Fruit fly (Drosophila melanogaster) whole organism, adult: ENCODE data around the gene CG13064.

Experiments
- CG11617 ChIP-seq: fragments of 200-800 bp; sonication (Bioruptor generic); optimal IDR thresholded peaks from 2 replicates; lab custom pipeline; 2017; ENCODE audit warnings: mild to moderate bottlenecking, missing biosample characterization, missing genetic modification reagents, missing genetic modification characterization
- CG12768 ChIP-seq: fragments of 200-800 bp; sonication (Bioruptor generic); optimal IDR thresholded peaks from 2 replicates; lab custom pipeline; 2017; ENCODE audit warnings: missing biosample characterization, missing genetic modification characterization, mild to moderate bottlenecking, moderate library complexity, missing genetic modification reagents
- CG14711 ChIP-seq: fragments of 200-800 bp; sonication (Bioruptor generic); optimal IDR thresholded peaks from 2 replicates; lab custom pipeline; 2018; ENCODE audit warnings: missing biosample characterization, mild to moderate bottlenecking, missing genetic modification characterization, moderate library complexity
- CG1620 ChIP-seq: fragments of 200-800 bp; sonication (Bioruptor generic); optimal IDR thresholded peaks from 2 replicates; lab custom pipeline; 2016; ENCODE audit warnings: missing biosample characterization, missing genetic modification characterization
- CG33017 ChIP-seq: fragments of 200-800 bp; sonication (Bioruptor generic); optimal IDR thresholded peaks from 2 replicates; lab custom pipeline; 2018; ENCODE audit warnings: missing biosample characterization, mild to moderate bottlenecking, missing genetic modification characterization, moderate library complexity
- CG5204 ChIP-seq: fragments of 200-800 bp; sonication (Bioruptor generic); optimal IDR thresholded peaks from 2 replicates; lab custom pipeline; 2016; ENCODE audit warnings: missing biosample characterization, missing genetic modification characterization
- CG7045 ChIP-seq: fragments of 200-800 bp; sonication (Bioruptor generic); optimal IDR thresholded peaks from 2 replicates; lab custom pipeline; 2017; ENCODE audit warnings: missing biosample characterization, mild to moderate bottlenecking, missing genetic modification characterization
- CG7101 ChIP-seq: fragments of 200-800 bp; sonication (Bioruptor generic); optimal IDR thresholded peaks from 2 replicates; lab custom pipeline; 2018; ENCODE audit warnings: missing biosample characterization, mild to moderate bottlenecking, missing genetic modification characterization, moderate library complexity
- Clk ChIP-seq: fragments of 200-800 bp; sonication (Bioruptor generic); optimal IDR thresholded peaks from 2 replicates; lab custom pipeline; 2017; ENCODE audit warnings: missing biosample characterization, missing genetic modification characterization
- Crg-1 ChIP-seq: fragments of 200-800 bp; sonication (Bioruptor generic); optimal IDR thresholded peaks from 2 replicates; lab custom pipeline; 2016; ENCODE audit warnings: missing biosample characterization, missing genetic modification characterization
- Hr96 ChIP-seq: fragments of 200-800 bp; sonication (Bioruptor generic); optimal IDR thresholded peaks from 2 replicates; lab custom pipeline; 2016; ENCODE audit warnings: missing biosample characterization, missing genetic modification characterization
- Mnt ChIP-seq: fragments of 200-800 bp; sonication (Bioruptor generic); optimal IDR thresholded peaks from 2 replicates; lab custom pipeline; 2016; ENCODE audit warnings: missing biosample characterization, mild to moderate bottlenecking, missing genetic modification characterization
- bab1 ChIP-seq: fragments of 200-800 bp; sonication (Bioruptor generic); optimal IDR thresholded peaks from 3 replicates; lab custom pipeline; 2019; ENCODE audit warnings: missing biosample characterization, mild to moderate bottlenecking, missing genetic modification characterization, moderate library complexity
- cic ChIP-seq: fragments of 200-800 bp; sonication (Bioruptor generic); optimal IDR thresholded peaks from 2 replicates; lab custom pipeline; 2017; ENCODE audit warnings: missing biosample characterization, mild to moderate bottlenecking, missing genetic modification characterization, moderate library complexity
- cnc ChIP-seq, 2 experiments: fragments of >200 bp; optimal IDR thresholded peaks; 2 replicates each; lab custom pipeline; 2017
- kay ChIP-seq: fragments of 200-800 bp; sonication (Bioruptor generic); peaks from one replicate; lab custom pipeline; 2016; ENCODE audit warnings: missing biosample characterization, missing genetic modification characterization, borderline replicate concordance
- ovo ChIP-seq: fragments of 200-800 bp; sonication (Bioruptor generic); optimal IDR thresholded peaks from 2 replicates; lab custom pipeline; 2016; ENCODE audit warnings: missing biosample characterization, missing genetic modification characterization
- pad ChIP-seq: fragments of 200-800 bp; sonication (Bioruptor generic); optimal IDR thresholded peaks from 3 replicates; lab custom pipeline; 2017; ENCODE audit warnings: missing biosample characterization, missing genetic modification characterization, mild to moderate bottlenecking, moderate library complexity, missing genetic modification reagents
- tj ChIP-seq: fragments of 200-800 bp; sonication (Bioruptor generic); optimal IDR thresholded peaks from 3 replicates; lab custom pipeline; 2017; ENCODE audit warnings: missing biosample characterization, mild to moderate bottlenecking, missing genetic modification characterization, moderate library complexity
- toe ChIP-seq: fragments of 200-800 bp; sonication (Bioruptor generic); optimal IDR thresholded peaks from 2 replicates; lab custom pipeline; 2016; ENCODE audit warnings: missing biosample characterization, missing genetic modification characterization

Gene CG13064

dm6 chr3L:16289067-16289466 lies 8.9 kb downstream of the CG13064 start:
- TF ChIP-seq Clk (GFP tag; lab: Kevin White, UChicago): no peak

- TF ChIP-seq pad (GFP tag; lab: Kevin White, UChicago) (no peak), cic (GFP tag; lab: Kevin White, UChicago) (no peak)
Measured at dm6 chr3L:16290850-16291249, 10.6 kb downstream of the CG13064 start, which contains the start of gene CG13045. TSS of gene CG13045 (minus strand) at chr3L:16290950.

- TF ChIP-seq Hr96 (GFP tag; lab: Kevin White, UChicago) (no peak), CG7101 (no peak), kay (GFP tag; lab: Kevin White, UChicago) (no peak)
Measured at dm6 chr3L:16291678-16292077, 11.5 kb downstream of the CG13064 start.

dm6 chr3L:16295447-16295846 lies 15.2 kb downstream of the CG13064 start, which contains the start of gene CG4962:
TSS of gene CG4962 (minus strand) at chr3L:16295547.
- TF ChIP-seq CG12768 (GFP tag; lab: Kevin White, UChicago): no peak
- no peak for TF ChIP-seq CG14711 (tag; lab: Kevin White, UChicago)
- no peak for TF ChIP-seq cic (GFP tag; lab: Kevin White, UChicago)
- no peak for TF ChIP-seq Clk (GFP tag; lab: Kevin White, UChicago)
- no peak for TF ChIP-seq tj (GFP tag; lab: Kevin White, UChicago)
- no peak for TF ChIP-seq Crg-1 (GFP tag; lab: Kevin White, UChicago)
- TF ChIP-seq CG7045: no peak
- no peak for TF ChIP-seq cnc (optimal IDR thresholded peaks at IDR 0.05; lab: Kevin White, UChicago)
- no peak for TF ChIP-seq CG5204 (GFP tag; lab: Kevin White, UChicago)
- TF ChIP-seq CG11617 (GFP tag; lab: Kevin White, UChicago): no peak
- no peak for TF ChIP-seq CG33017
- no peak for TF ChIP-seq bab1 (GFP tag; lab: Kevin White, UChicago)
- no peak for TF ChIP-seq Hr96 (GFP tag; lab: Kevin White, UChicago)
- no peak for TF ChIP-seq kay (GFP tag; lab: Kevin White, UChicago)

DNA sequence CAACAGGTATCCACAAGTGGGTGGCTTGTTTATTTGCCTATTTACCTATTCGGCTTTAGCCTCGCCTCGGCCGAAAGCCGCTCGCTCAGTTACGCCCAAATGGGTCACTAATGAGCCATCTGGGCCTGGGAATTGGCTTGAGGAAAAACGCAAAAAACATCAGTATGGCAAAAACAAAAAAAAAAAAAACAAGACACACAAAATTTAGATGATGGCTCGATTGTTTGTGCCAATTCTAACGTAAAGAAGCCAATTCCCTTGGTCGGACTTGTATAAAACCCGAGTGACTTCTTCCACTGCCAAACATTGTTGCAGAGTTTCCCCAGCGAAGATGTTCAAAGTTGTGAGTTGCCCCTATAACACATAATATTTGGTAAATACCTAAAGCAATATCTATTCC lies 20.9 kb downstream of the CG13064 start, which contains the start of gene CG4982:
Gene CG4982, plus strand, starts transcription at position 301 of the 400 bp plus-strand sequence.
- TF ChIP-seq kay (GFP tag; lab: Kevin White, UChicago): no peak
- TF ChIP-seq CG11617 (GFP tag; lab: Kevin White, UChicago): no peak
- TF ChIP-seq CG7045: no peak
- no peak for TF ChIP-seq toe (GFP tag; lab: Kevin White, UChicago)
- no peak for TF ChIP-seq tj (GFP tag; lab: Kevin White, UChicago)
- no peak for TF ChIP-seq cnc (optimal IDR thresholded peaks at IDR 0.05; lab: Kevin White, UChicago)
- no peak for TF ChIP-seq cic (GFP tag; lab: Kevin White, UChicago)
- no peak for TF ChIP-seq Crg-1 (GFP tag; lab: Kevin White, UChicago)
- no peak for TF ChIP-seq Mnt (GFP tag; lab: Kevin White, UChicago)
- no peak for TF ChIP-seq Hr96 (GFP tag; lab: Kevin White, UChicago)
- no peak for TF ChIP-seq CG7101

DNA sequence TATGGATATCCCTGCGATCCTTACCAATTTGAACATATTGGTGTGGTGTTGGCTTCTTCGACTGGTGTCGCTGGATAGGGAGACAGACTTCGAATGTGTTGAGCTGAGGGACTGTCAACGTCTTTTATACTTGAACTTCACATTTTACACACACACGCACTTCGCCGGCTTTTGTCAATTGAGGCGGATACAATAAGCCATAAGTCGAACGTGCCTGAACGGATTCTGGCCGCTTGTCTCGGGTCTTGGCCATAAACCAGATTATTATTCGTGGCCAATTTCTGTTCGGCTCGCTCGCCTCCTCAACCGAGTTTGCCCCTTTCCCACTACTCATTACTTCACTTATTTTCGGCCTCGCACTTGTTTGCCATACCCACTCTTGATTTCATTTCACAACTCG lies 22.9 kb downstream of the CG13064 start, which contains the start of gene CG13044:
Gene CG13044, minus strand, starts transcription at position 101 of the 400 bp plus-strand sequence.
- TF ChIP-seq CG12768 (GFP tag; lab: Kevin White, UChicago) (no peak), CG33017 (no peak), CG1620 (no peak), CG7045 (no peak), pad (GFP tag; lab: Kevin White, UChicago) (no peak), toe (GFP tag; lab: Kevin White, UChicago) (no peak), Clk (GFP tag; lab: Kevin White, UChicago) (no peak), CG11617 (GFP tag; lab: Kevin White, UChicago) (no peak), Crg-1 (GFP tag; lab: Kevin White, UChicago) (no peak), tj (GFP tag; lab: Kevin White, UChicago) (no peak)

- TF ChIP-seq CG11617 (GFP tag; lab: Kevin White, UChicago): no peak
- TF ChIP-seq CG1620: no peak
- no peak for TF ChIP-seq bab1 (GFP tag; lab: Kevin White, UChicago)
- TF ChIP-seq CG12768 (GFP tag; lab: Kevin White, UChicago): no peak
- no peak for TF ChIP-seq toe (GFP tag; lab: Kevin White, UChicago)
- TF ChIP-seq CG7045: no peak
- TF ChIP-seq kay (GFP tag; lab: Kevin White, UChicago): no peak
- TF ChIP-seq CG7101: no peak
- no peak for TF ChIP-seq CG33017
- no peak for TF ChIP-seq CG14711 (tag; lab: Kevin White, UChicago)
- TF ChIP-seq ovo: no peak
Measured at dm6 chr3L:16303982-16304381, 23.8 kb downstream of the CG13064 start, which contains the start of gene CG43249. TSS of gene CG43249 (plus strand) at chr3L:16304282.
